Worm (Caenorhabditis elegans): ENCODE data around the gene C16C10.2.
A peak's percentile ranks its signal among the peaks of the same experiment; 100 is the strongest.

C16C10.2 gene

DNA sequence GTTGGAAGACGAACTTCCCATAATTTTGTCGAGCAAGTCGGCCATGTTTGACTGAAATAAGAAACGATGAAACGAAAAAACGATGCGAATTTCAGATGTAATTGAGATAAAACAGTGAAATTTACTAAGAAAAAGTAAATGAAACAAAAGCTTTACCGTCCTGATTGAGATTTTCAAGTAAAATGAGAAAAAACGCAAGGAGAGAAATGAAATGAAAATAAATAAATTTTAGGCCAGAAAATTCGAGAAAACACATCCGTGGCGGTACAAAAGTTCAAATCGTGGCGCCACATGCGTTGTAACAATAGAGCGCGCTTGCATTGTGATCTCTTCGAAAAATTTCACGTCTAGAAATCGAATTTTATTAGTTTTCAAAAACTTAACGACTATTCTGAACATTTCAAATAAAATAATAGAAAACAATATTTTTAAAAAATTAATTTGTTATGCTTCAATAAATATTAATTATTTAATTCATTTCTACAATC lies 2.3 kb downstream of the C16C10.2 start, which contains the start of the genes hrde-1 and C16C10.13:
TSS of gene hrde-1 (minus strand) at position 51 of the 488 bp plus-strand sequence.
TSS of gene C16C10.13 (plus strand) at position 332 of the 488 bp plus-strand sequence.
- TF ChIP-seq ceh-82 (tag; optimal IDR thresholded peaks at IDR 0.05) = no peak

DNA sequence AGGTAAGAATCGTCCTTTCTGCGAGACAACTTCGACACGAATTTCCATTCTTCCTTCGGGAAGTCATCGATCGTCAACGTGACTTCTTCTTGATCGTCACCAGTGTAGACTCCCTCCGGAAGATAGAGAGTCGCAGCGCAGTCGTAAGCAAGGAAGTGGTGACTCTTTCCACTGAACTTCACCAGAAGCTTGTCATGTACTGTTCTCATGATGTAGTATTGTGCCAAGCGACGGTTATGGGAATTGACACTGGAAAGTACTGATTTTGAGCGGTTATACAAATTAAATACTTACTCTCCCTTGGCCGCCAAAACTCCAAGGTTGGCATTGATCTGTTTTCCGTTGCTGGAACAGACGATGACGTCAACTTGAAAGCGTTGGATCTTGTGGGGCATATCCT lies 3.0 kb downstream of the C16C10.2 start:
- no peak for TF ChIP-seq nhr-11 (tag; optimal IDR thresholded peaks at IDR 0.05)

- no peak for TF ChIP-seq nhr-12 (tag; optimal IDR thresholded peaks at IDR 0.05)
- no peak for TF ChIP-seq nhr-77 (tag; optimal IDR thresholded peaks at IDR 0.05)
- TF ChIP-seq ama-1 (optimal IDR thresholded peaks at IDR 0.05) = no peak
- no peak for TF ChIP-seq nhr-43 (tag; optimal IDR thresholded peaks at IDR 0.05; ENCODE audit: poor library complexity, severe bottlenecking)
- TF ChIP-seq egl-5 (tag; optimal IDR thresholded peaks at IDR 0.05) = no peak
These were observed 6.3 kb downstream of the C16C10.2 start for ce11 chrIII:4172210-4172609.

ce11 chrIII:4170903-4171377 lies 7.5 kb downstream of the C16C10.2 start, which contains the start of the genes rnf-121 and C16C10.4:
Gene rnf-121 (minus strand): TSS chrIII:4170953.
Gene C16C10.4 (plus strand): TSS chrIII:4171336.
- TF ChIP-seq nhr-43 (tag; optimal IDR thresholded peaks at IDR 0.05; ENCODE audit: poor library complexity, severe bottlenecking) = peak; percentile 89
- TF ChIP-seq nhr-28 (tag; optimal IDR thresholded peaks at IDR 0.05) = no peak
- peak; percentile 64 for TF ChIP-seq snpc-4 (tag; optimal IDR thresholded peaks at IDR 0.05)
- TF ChIP-seq jun-1 (tag; optimal IDR thresholded peaks at IDR 0.05) = no peak
- TF ChIP-seq nhr-25 (tag; optimal IDR thresholded peaks at IDR 0.05) = peak; percentile 22
- peak; percentile 55 for TF ChIP-seq nhr-23 (tag; optimal IDR thresholded peaks at IDR 0.05)
- TF ChIP-seq nhr-67 (tag; optimal IDR thresholded peaks at IDR 0.05) = peak; percentile 25
- peak; percentile 52 for TF ChIP-seq lsy-12 (tag; optimal IDR thresholded peaks at IDR 0.05)
- TF ChIP-seq mml-1 (tag; optimal IDR thresholded peaks at IDR 0.05) = no peak
- TF ChIP-seq nfya-1 (tag; optimal IDR thresholded peaks at IDR 0.05; ENCODE audit: insufficient read depth) = no peak
- TF ChIP-seq skn-1 (tag; optimal IDR thresholded peaks at IDR 0.05) = peak; percentile 31
- TF ChIP-seq lin-15B (tag; optimal IDR thresholded peaks at IDR 0.05) = peak; percentile 33
- peak; percentile 3 for TF ChIP-seq ceh-16 (tag; optimal IDR thresholded peaks at IDR 0.05)
- TF ChIP-seq tbx-2 (tag; optimal IDR thresholded peaks at IDR 0.05) = peak; percentile 17
- peak; percentile 87 for TF ChIP-seq hmg-11 (tag; optimal IDR thresholded peaks at IDR 0.05)
- TF ChIP-seq elt-3 (tag; optimal IDR thresholded peaks at IDR 0.05) = no peak
- TF ChIP-seq unc-62 (GFP tag; optimal IDR thresholded peaks at IDR 0.05) = no peak
- TF ChIP-seq elt-2 (tag; optimal IDR thresholded peaks at IDR 0.05) = peak; percentile 22
- TF ChIP-seq fkh-10 (GFP tag; optimal IDR thresholded peaks at IDR 0.05) = no peak
- peak; percentile 29 for TF ChIP-seq R02D3.7 (tag; optimal IDR thresholded peaks at IDR 0.05)
- no peak for TF ChIP-seq aly-2 (tag; optimal IDR thresholded peaks at IDR 0.05)
- peak; percentile 44 for TF ChIP-seq ceh-28 (tag; optimal IDR thresholded peaks at IDR 0.05)
- TF ChIP-seq pha-4 (tag; optimal IDR thresholded peaks at IDR 0.05) = peak; percentile 59
- no peak for TF ChIP-seq daf-12 (tag; optimal IDR thresholded peaks at IDR 0.05)

ce11 chrIII:4168665-4169064 lies 9.8 kb downstream of the C16C10.2 start, which contains the start of gene ccdc-55:
Gene ccdc-55 (minus strand): TSS chrIII:4168765.
- TF ChIP-seq aly-2 (tag; optimal IDR thresholded peaks at IDR 0.05) (no peak), nhr-28 (tag; optimal IDR thresholded peaks at IDR 0.05) (no peak), lsy-12 (tag; optimal IDR thresholded peaks at IDR 0.05) (no peak), ama-1 (optimal IDR thresholded peaks at IDR 0.05) (no peak), elt-1 (tag; optimal IDR thresholded peaks at IDR 0.05) (no peak), jun-1 (tag; optimal IDR thresholded peaks at IDR 0.05) (no peak)

- no peak for TF ChIP-seq tbx-2 (tag; optimal IDR thresholded peaks at IDR 0.05)
- no peak for TF ChIP-seq egl-27 (tag; optimal IDR thresholded peaks at IDR 0.05)
- TF ChIP-seq fkh-10 (GFP tag; optimal IDR thresholded peaks at IDR 0.05) = no peak
- no peak for TF ChIP-seq nhr-76 (tag; optimal IDR thresholded peaks at IDR 0.05)
- no peak for TF ChIP-seq jun-1 (tag; optimal IDR thresholded peaks at IDR 0.05)
- TF ChIP-seq ZK546.5 (tag; optimal IDR thresholded peaks at IDR 0.05) = no peak
- TF ChIP-seq egl-5 (tag; optimal IDR thresholded peaks at IDR 0.05) = no peak
- no peak for TF ChIP-seq ztf-4 (tag; optimal IDR thresholded peaks at IDR 0.05)
- no peak for TF ChIP-seq mdl-1 (tag; optimal IDR thresholded peaks at IDR 0.05)
- no peak for TF ChIP-seq unc-62 (GFP tag; optimal IDR thresholded peaks at IDR 0.05)
These were observed 11.7 kb downstream of the C16C10.2 start, which contains the start of gene rnf-5 for ce11 chrIII:4166745-4167144. Gene rnf-5 (minus strand): TSS chrIII:4166845.
